Worm (Caenorhabditis elegans) whole organism, late embryonic: ENCODE data around the gene F37C4.4.

ENCODE experiments used
- F13H6.1 ChIP-seq: sonication (generic microtip); optimal IDR thresholded peaks from 2 replicates; lab custom pipeline; 2016; ENCODE audit warnings: missing genetic modification characterization, missing compliant biosample characterization
- ceh-9 ChIP-seq: sonication (generic microtip); optimal IDR thresholded peaks from 2 replicates; lab custom pipeline; 2016; ENCODE audit warnings: mild to moderate bottlenecking, missing genetic modification characterization, inconsistent platforms, missing compliant biosample characterization
- ets-4 ChIP-seq: sonication (generic microtip); optimal IDR thresholded peaks from 2 replicates; lab custom pipeline; 2016; ENCODE audit warnings: missing genetic modification characterization, missing compliant biosample characterization
- eyg-1 ChIP-seq: sonication (generic microtip); optimal IDR thresholded peaks from 2 replicates; lab custom pipeline; 2016; ENCODE audit warnings: missing genotype, missing genetic modification characterization, missing compliant biosample characterization
- mec-3 ChIP-seq: sonication (generic microtip); optimal IDR thresholded peaks from 2 replicates; lab custom pipeline; 2016; ENCODE audit warnings: borderline replicate concordance, missing genetic modification characterization, missing compliant biosample characterization
- pros-1 ChIP-seq: fragments of 150-350 bp; optimal IDR thresholded peaks from 2 replicates; lab custom pipeline; 2014; ENCODE audit warnings: missing biosample characterization, missing genetic modification reagents, missing genetic modification characterization
- unc-42 ChIP-seq: sonication (generic microtip); optimal IDR thresholded peaks from 2 replicates; lab custom pipeline; 2016; ENCODE audit warnings: missing genotype, missing genetic modification characterization, missing compliant biosample characterization

DNA sequence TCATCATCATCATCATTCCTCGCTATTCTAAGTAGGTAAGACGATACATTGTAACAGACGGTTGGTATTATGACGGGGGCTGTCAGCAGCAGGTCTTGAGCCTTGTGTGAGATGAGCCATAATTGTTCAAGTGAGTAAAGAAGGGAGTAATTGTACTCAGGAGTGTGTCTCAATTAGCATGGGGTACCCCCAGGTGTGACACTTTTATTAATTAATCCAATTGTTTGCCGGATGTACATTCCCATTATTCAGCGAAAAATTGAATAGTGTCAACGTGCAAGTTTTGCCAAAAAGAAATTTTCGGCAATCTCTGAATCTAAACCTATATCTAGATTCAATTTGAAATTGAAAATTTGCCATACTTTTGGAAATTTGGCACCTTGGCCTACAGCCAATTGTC lies 18.1 kb upstream of the F37C4.4 start:
- no peak for TF ChIP-seq ceh-9 (tag; lab: Kevin White, UChicago)
- TF ChIP-seq unc-42: no peak
- TF ChIP-seq pros-1 (tag; lab: Kevin White, UChicago): no peak
- no peak for TF ChIP-seq mec-3 (tag; lab: Kevin White, UChicago)
- no peak for TF ChIP-seq ets-4 (tag; lab: Kevin White, UChicago)
- TF ChIP-seq F13H6.1 (tag; lab: Kevin White, UChicago): no peak
- TF ChIP-seq eyg-1: no peak
